Worm (Caenorhabditis elegans): ENCODE measurements around the gene C56G2.22.

C56G2.22 gene

ce11 chrIII:6339919-6340434 lies 6.3 kb upstream of the C56G2.22 start, which contains the start of gene let-767:
TSS of gene let-767 (minus strand) at chrIII:6339969.
- TF ChIP-seq unc-62 (GFP tag; optimal IDR thresholded peaks at IDR 0.05), result no peak

DNA sequence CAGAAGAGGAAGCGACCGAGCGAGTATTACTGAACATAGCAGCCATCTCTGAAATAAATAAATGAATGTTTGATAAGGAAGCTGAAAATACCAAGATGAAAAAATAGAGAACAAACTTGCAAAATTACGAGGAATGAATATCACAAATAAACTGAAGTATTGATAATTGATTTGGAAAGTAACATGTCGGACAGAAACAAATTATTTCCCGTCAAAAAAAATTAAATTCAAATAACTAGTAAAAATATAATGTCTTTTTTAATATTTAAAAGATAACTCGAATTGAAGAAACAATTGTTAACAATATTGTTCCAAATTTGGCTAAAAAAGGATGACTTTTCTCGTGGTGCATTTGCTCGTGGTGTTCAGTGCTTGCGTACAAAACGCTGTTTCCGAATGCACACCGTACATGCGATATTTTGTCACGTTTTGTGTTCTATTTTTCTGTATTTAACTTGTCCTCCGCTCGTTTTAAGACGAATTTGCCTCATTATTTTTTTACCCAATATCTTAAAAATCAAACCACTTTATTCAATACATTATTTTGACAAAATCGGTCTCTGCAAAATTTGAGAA lies 4.3 kb upstream of the C56G2.22 start, which contains the start of gene rpn-13:
rpn-13 (minus strand) TSS at position 51 of the 576 bp plus-strand sequence.
- TF ChIP-seq unc-62 (GFP tag; optimal IDR thresholded peaks at IDR 0.05), result no peak

DNA sequence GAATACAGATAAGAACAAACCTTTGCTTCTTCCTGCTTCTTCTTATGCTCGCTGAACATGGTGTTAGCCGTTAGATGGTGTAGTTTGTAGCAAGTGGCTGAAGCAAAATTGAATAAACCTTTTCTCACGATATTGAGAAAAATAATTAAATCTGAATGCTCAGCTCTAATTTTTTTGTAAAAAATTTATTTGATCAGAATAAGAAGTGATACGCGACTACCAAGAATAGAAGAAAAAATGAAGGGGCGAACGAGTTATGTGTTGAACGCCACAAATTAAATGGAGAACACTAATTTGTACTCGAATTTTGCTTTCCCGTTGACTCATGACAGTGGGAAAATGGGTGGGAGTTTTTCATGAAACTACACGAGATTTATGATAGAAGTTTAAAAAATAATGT lies 3.0 kb upstream of the C56G2.22 start, which contains the start of gene C56G2.9:
C56G2.9 (minus strand) TSS at position 101 of the 400 bp plus-strand sequence.
- no peak for TF ChIP-seq unc-62 (GFP tag; optimal IDR thresholded peaks at IDR 0.05)

ce11 chrIII:6344737-6345136 lies 1.5 kb upstream of the C56G2.22 start:
- no peak for TF ChIP-seq unc-62 (GFP tag; optimal IDR thresholded peaks at IDR 0.05)

- no peak for TF ChIP-seq unc-62 (GFP tag; optimal IDR thresholded peaks at IDR 0.05)
Measured at ce11 chrIII:6348578-6348977, 2.3 kb downstream of the C56G2.22 start.

DNA sequence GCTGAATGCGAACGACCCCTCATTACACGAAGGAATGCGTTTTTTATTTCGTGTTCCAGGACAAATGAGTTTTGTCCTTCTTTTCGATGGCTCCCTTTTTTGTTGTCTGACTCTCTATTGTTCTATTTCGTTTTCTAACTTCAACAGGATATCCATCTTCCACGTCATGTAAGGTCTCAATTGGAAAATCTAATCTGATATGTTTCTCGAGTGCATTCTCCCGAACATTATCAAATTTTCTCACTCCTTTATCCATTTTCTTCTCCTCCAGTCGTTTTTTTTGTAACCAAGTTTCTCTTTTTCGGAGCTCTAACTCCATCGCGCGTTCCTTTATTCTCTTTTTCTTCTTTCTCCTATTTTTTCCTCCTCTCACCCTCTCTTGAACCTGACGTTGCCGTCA lies 4.2 kb downstream of the C56G2.22 start:
- no peak for TF ChIP-seq unc-62 (GFP tag; optimal IDR thresholded peaks at IDR 0.05)

DNA sequence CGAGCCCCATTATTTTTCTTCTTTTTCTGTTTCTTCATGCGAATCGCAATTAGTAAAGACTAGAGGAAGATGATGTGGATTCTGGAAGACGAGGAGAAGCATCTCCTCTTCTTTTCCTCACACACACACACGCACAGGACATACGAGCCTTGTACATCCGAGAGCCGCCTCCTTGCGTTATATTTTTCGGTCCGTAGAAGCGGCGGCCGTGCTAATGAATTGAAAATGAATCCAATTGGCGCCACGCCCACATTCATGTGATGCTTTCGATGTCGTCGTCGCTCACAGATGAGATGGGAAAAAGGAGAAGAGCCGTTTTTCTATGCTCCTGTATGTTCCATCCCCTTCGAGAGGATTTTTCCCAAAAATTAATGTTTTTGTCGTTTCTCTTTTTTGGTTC lies 5.2 kb downstream of the C56G2.22 start:
- no peak for TF ChIP-seq unc-62 (GFP tag; optimal IDR thresholded peaks at IDR 0.05)

DNA sequence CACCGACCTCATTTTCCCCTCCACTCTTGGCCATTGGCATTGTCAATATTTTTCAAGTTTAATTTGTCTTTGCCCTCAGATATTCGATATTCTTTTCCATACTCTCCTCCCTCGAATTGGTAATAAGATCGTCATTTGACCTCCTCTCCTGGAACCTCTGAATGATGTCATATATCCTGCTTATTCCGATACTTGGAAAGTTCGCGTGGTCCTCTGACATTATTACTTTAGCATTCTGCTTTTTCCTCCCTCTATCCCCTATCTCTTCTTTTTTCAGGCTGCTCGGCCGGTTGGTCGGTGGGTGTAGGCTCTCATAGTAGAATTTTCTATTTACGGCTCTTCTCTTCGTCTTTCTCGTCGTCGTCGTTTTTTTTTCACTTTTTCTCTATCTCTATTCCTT lies 6.2 kb downstream of the C56G2.22 start:
- no peak for TF ChIP-seq unc-62 (GFP tag; optimal IDR thresholded peaks at IDR 0.05)

ce11 chrIII:6353084-6353483 lies 6.8 kb downstream of the C56G2.22 start, which contains the start of gene akap-1:
TSS of gene akap-1 (plus strand) at chrIII:6353384.
- TF ChIP-seq unc-62 (GFP tag; optimal IDR thresholded peaks at IDR 0.05), result no peak

DNA sequence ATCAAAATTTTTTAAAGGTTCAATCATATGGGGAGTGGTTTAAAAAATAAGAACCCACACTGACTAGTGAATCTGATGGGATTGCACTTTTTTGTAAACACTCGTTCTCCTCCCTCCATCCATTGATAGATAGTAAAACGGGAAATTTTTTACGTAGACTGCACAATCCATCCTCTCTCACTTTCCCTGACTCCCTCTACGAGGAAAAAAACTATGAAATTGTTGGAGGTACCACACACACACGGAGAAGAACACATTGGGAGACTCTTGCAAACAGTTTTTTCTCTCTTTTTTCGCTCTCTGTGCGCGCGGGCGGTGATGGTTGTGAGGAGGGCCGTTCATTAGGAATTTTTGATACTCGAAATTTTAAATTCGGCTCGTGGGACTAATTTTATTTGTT lies 9.1 kb downstream of the C56G2.22 start:
- TF ChIP-seq unc-62 (GFP tag; optimal IDR thresholded peaks at IDR 0.05), result no peak

ce11 chrIII:6356007-6356406 lies 9.8 kb downstream of the C56G2.22 start:
- no peak for TF ChIP-seq unc-62 (GFP tag; optimal IDR thresholded peaks at IDR 0.05)

- no peak for TF ChIP-seq unc-62 (GFP tag; optimal IDR thresholded peaks at IDR 0.05)
Measured at ce11 chrIII:6356764-6357163, 10.5 kb downstream of the C56G2.22 start.

ce11 chrIII:6358704-6359103 lies 12.5 kb downstream of the C56G2.22 start:
- TF ChIP-seq unc-62 (GFP tag; optimal IDR thresholded peaks at IDR 0.05), result no peak

ce11 chrIII:6359171-6359854 lies 13.1 kb downstream of the C56G2.22 start:
- no peak for TF ChIP-seq unc-62 (GFP tag; optimal IDR thresholded peaks at IDR 0.05)

DNA sequence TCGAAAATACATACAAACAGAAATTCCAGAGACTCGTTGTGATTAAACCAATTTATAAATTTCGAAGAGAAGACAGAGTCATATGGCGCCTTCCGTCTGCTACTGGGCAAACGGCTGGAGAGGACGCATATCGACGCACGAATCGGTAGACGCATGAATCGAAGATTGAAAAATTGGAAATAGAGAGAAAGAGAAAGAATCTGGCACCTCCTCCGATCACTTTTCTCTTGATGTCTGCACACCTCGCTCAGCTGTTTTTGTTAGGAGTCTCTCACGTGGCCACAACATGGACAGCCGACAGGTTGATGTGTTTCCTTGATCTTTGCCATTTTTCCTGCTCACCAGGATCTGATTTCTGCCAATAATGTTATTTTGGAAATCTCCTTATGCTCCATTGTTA lies 13.9 kb downstream of the C56G2.22 start:
- no peak for TF ChIP-seq unc-62 (GFP tag; optimal IDR thresholded peaks at IDR 0.05)

DNA sequence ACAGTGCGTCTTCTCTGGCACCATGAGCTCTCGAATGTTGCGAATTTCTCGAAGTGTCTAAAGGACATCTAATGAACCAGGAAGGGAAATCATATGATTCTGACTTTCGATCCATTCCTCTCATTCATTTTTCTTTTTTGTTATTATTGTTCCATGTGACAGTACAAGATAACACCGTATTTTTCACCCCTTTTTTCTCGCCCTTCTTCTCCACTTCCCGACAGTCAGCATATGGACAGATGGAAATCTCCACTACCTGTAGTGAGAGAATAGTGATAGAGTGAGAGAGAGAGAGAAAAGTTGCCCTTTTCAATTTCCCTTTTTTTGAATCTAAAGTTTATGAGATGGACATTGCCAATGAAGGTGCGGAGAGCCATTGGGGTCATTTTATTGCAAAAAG lies 14.6 kb downstream of the C56G2.22 start:
- TF ChIP-seq unc-62 (GFP tag; optimal IDR thresholded peaks at IDR 0.05), result no peak

DNA sequence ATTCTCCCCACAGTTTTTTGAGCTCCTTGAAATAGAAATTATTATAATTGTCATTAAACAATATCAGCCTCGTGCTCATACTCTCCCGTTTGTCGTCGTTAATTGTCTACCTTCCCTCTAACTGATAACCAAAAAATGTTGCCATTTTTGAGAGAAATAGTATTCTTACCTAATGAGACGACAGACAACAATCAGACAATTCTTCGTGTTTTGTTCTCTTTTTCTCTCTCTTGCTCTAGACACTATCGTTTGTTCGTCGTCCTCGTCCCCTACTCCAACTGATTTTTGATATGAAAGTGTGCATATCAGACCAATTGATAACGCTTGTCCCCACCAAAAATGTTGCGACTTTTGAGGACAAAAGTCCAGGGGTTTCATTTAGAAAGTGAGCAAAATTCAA lies 15.3 kb downstream of the C56G2.22 start:
- TF ChIP-seq unc-62 (GFP tag; optimal IDR thresholded peaks at IDR 0.05), result no peak
